Fruit fly (Drosophila melanogaster) whole organism, embryonic: ENCODE measurements around the gene CG9150.

Source experiments
- ATbp ChIP-seq: fragments of 200-800 bp; sonication (Bioruptor generic); optimal IDR thresholded peaks from 2 replicates; lab custom pipeline; 2017; ENCODE audit warnings: missing biosample characterization, mild to moderate bottlenecking, missing genetic modification characterization, missing genetic modification reagents
- Ada2b ChIP-seq: fragments of 200-800 bp; sonication (Bioruptor generic); IDR thresholded peaks from 2 replicates; pipeline ENCODE4 v1.3.6; 2022; ENCODE audit warnings: missing biosample characterization, missing genetic modification characterization
- BEAF-32 ChIP-seq: fragments of 200-800 bp; sonication (Bioruptor generic); optimal IDR thresholded peaks from 3 replicates; lab custom pipeline; 2017; ENCODE audit warnings: missing biosample characterization, missing genetic modification characterization, mild to moderate bottlenecking, moderate library complexity, missing genetic modification reagents
- CG10959 ChIP-seq: fragments of 200-800 bp; sonication (Bioruptor generic); IDR thresholded peaks from 2 replicates; pipeline ENCODE4 v1.3.6; 2022; ENCODE audit warnings: missing biosample characterization, missing genetic modification characterization
- CG11085 ChIP-seq: fragments of 200-800 bp; sonication (Bioruptor generic); IDR thresholded peaks from 2 replicates; pipeline ENCODE4 v1.3.6; 2022; ENCODE audit warnings: missing biosample characterization, missing genetic modification characterization
- CG11247 ChIP-seq: fragments of 200-800 bp; sonication (Bioruptor generic); IDR thresholded peaks from 2 replicates; pipeline ENCODE4 v1.3.6; 2022; ENCODE audit warnings: missing biosample characterization, missing genetic modification characterization
- CG11560 ChIP-seq: fragments of 200-800 bp; sonication (Bioruptor generic); IDR thresholded peaks from 3 replicates; pipeline ENCODE4 v1.3.6; 2022; ENCODE audit warnings: missing biosample characterization, missing genetic modification characterization
- CG11695 ChIP-seq: fragments of 200-800 bp; sonication (Bioruptor generic); IDR thresholded peaks from 3 replicates; pipeline ENCODE4 v1.3.6; 2022; ENCODE audit warnings: missing biosample characterization, missing genetic modification characterization
- CG13296 ChIP-seq: fragments of 200-800 bp; sonication (Bioruptor generic); optimal IDR thresholded peaks from 3 replicates; lab custom pipeline; 2018; ENCODE audit warnings: missing biosample characterization, mild to moderate bottlenecking, missing genetic modification characterization
- CG15696 ChIP-seq: fragments of 200-800 bp; sonication (Bioruptor generic); optimal IDR thresholded peaks from 2 replicates; lab custom pipeline; 2019; ENCODE audit warnings: missing biosample characterization, mild to moderate bottlenecking, missing genetic modification characterization, moderate library complexity
- CG1602 ChIP-seq: fragments of 200-800 bp; sonication (Bioruptor generic); optimal IDR thresholded peaks from 3 replicates; lab custom pipeline; 2016; ENCODE audit warnings: missing biosample characterization, missing genetic modification characterization
- CG16863 ChIP-seq: fragments of 200-800 bp; sonication (Bioruptor generic); optimal IDR thresholded peaks from 3 replicates; lab custom pipeline; 2016; ENCODE audit warnings: missing biosample characterization, missing genetic modification characterization
- CG17802 ChIP-seq: fragments of 200-800 bp; sonication (Bioruptor generic); optimal IDR thresholded peaks from 2 replicates; lab custom pipeline; 2018; ENCODE audit warnings: missing biosample characterization, mild to moderate bottlenecking, missing genetic modification characterization, moderate library complexity
- CG2116 ChIP-seq: fragments of 200-800 bp; sonication (Bioruptor generic); optimal IDR thresholded peaks from 3 replicates; lab custom pipeline; 2018; ENCODE audit warnings: missing biosample characterization, mild to moderate bottlenecking, missing genetic modification characterization
- CG2202 ChIP-seq: fragments of 200-800 bp; sonication (Bioruptor generic); optimal IDR thresholded peaks from 2 replicates; lab custom pipeline; 2018; ENCODE audit warnings: missing biosample characterization, mild to moderate bottlenecking, missing genetic modification characterization
- CG42726 ChIP-seq: fragments of 200-800 bp; sonication (Bioruptor generic); IDR thresholded peaks from 2 replicates; pipeline ENCODE4 v1.3.6; 2022; ENCODE audit warnings: missing biosample characterization, missing genetic modification characterization; ENCODE audit not compliant: partially characterized antibody
- CG4404 ChIP-seq: fragments of 200-800 bp; sonication (Bioruptor generic); IDR thresholded peaks from 2 replicates; pipeline ENCODE4 v1.3.6; 2022; ENCODE audit warnings: missing biosample characterization, missing genetic modification characterization
- CG5953 ChIP-seq: fragments of 200-800 bp; sonication (Bioruptor generic); IDR thresholded peaks from 2 replicates; pipeline ENCODE4 v1.3.6; 2022; ENCODE audit warnings: missing biosample characterization, missing genetic modification characterization
- CG7928 ChIP-seq: fragments of 200-800 bp; sonication (Bioruptor generic); optimal IDR thresholded peaks from 2 replicates; lab custom pipeline; 2017; ENCODE audit warnings: missing biosample characterization, mild to moderate bottlenecking, missing genetic modification characterization
- CG8281 ChIP-seq: fragments of 200-800 bp; sonication (Bioruptor generic); optimal IDR thresholded peaks from 2 replicates; lab custom pipeline; 2018; ENCODE audit warnings: missing biosample characterization, mild to moderate bottlenecking, missing genetic modification characterization, moderate library complexity
- CG8944 ChIP-seq: fragments of 200-800 bp; sonication (Bioruptor generic); optimal IDR thresholded peaks from 3 replicates; lab custom pipeline; 2016; ENCODE audit warnings: missing biosample characterization, missing genetic modification characterization
- Chrac-16 ChIP-seq: fragments of 200-800 bp; sonication (Bioruptor generic); optimal IDR thresholded peaks from 3 replicates; lab custom pipeline; 2016; ENCODE audit warnings: missing biosample characterization, missing genetic modification characterization
- Dll ChIP-seq: fragments of 200-800 bp; sonication (Bioruptor generic); IDR thresholded peaks from 4 replicates; pipeline ENCODE4 v1.3.6; 2022; ENCODE audit warnings: missing biosample characterization, missing genetic modification characterization; ENCODE audit not compliant: partially characterized antibody
- Ets97D ChIP-seq: fragments of 200-800 bp; sonication (Bioruptor generic); optimal IDR thresholded peaks from 3 replicates; lab custom pipeline; 2016; ENCODE audit warnings: missing biosample characterization, missing genetic modification characterization
- GATAe ChIP-seq: fragments of 200-800 bp; sonication (Bioruptor generic); conservative IDR thresholded peaks from 2 replicates; pipeline ENCODE4 v1.3.6; 2022; ENCODE audit warnings: missing biosample characterization, missing genetic modification characterization
- H2.0 ChIP-seq: fragments of 200-800 bp; sonication (Bioruptor generic); IDR thresholded peaks from 2 replicates; pipeline ENCODE4 v1.3.6; 2022; ENCODE audit warnings: missing biosample characterization, missing genetic modification characterization
- HHEX ChIP-seq: fragments of 200-800 bp; sonication (Bioruptor generic); optimal IDR thresholded peaks from 3 replicates; lab custom pipeline; 2017; ENCODE audit warnings: missing biosample characterization, mild to moderate bottlenecking, missing genetic modification characterization, missing genetic modification reagents
- Hmx ChIP-seq: fragments of 200-800 bp; sonication (Bioruptor generic); optimal IDR thresholded peaks from 2 replicates; lab custom pipeline; 2016; ENCODE audit warnings: missing biosample characterization, missing genetic modification characterization
- NFAT ChIP-seq: fragments of 200-800 bp; sonication (Bioruptor generic); IDR thresholded peaks from 2 replicates; pipeline ENCODE4 v1.3.6; 2022; ENCODE audit warnings: missing biosample characterization, missing genetic modification characterization
- Neu2 ChIP-seq: fragments of 200-800 bp; sonication (Bioruptor generic); optimal IDR thresholded peaks from 3 replicates; lab custom pipeline; 2016; ENCODE audit warnings: missing biosample characterization, missing genetic modification characterization, borderline replicate concordance
- Nf-YB ChIP-seq: fragments of 200-800 bp; sonication (Bioruptor generic); optimal IDR thresholded peaks from 3 replicates; lab custom pipeline; 2019; ENCODE audit warnings: missing biosample characterization, mild to moderate bottlenecking, missing genetic modification characterization, moderate library complexity
- cas ChIP-seq: fragments of 200-800 bp; sonication (Bioruptor generic); IDR thresholded peaks from 2 replicates; pipeline ENCODE4 v1.3.6; 2022; ENCODE audit warnings: missing biosample characterization, missing genetic modification characterization
- caup ChIP-seq: fragments of 200-800 bp; sonication (Bioruptor generic); optimal IDR thresholded peaks from 3 replicates; lab custom pipeline; 2017; ENCODE audit warnings: missing biosample characterization, mild to moderate bottlenecking, missing genetic modification characterization, moderate library complexity; ENCODE audit not compliant: severe bottlenecking
- chm ChIP-seq: fragments of 200-800 bp; sonication (Bioruptor generic); IDR thresholded peaks from 2 replicates; pipeline ENCODE4 v1.3.6; 2022; ENCODE audit warnings: missing biosample characterization, missing genetic modification characterization
- crc ChIP-seq: fragments of 200-800 bp; sonication (Bioruptor generic); optimal IDR thresholded peaks from 2 replicates; lab custom pipeline; 2016; ENCODE audit warnings: missing biosample characterization, missing genetic modification characterization
- dmrt11E ChIP-seq: fragments of 200-800 bp; sonication (Bioruptor generic); optimal IDR thresholded peaks from 3 replicates; lab custom pipeline; 2018; ENCODE audit warnings: missing biosample characterization, mild to moderate bottlenecking, missing genetic modification characterization, moderate library complexity
- dmrt99B ChIP-seq: fragments of 200-800 bp; sonication (Bioruptor generic); optimal IDR thresholded peaks from 2 replicates; lab custom pipeline; 2018; ENCODE audit warnings: missing biosample characterization, mild to moderate bottlenecking, missing genetic modification characterization, moderate library complexity
- ems ChIP-seq: fragments of 200-800 bp; sonication (Bioruptor generic); optimal IDR thresholded peaks from 3 replicates; lab custom pipeline; 2016; ENCODE audit warnings: missing biosample characterization, missing genetic modification characterization
- gcm ChIP-seq: fragments of 200-800 bp; sonication (Bioruptor generic); optimal IDR thresholded peaks from 2 replicates; lab custom pipeline; 2019; ENCODE audit warnings: missing biosample characterization, mild to moderate bottlenecking, missing genetic modification characterization, moderate library complexity
- pb ChIP-seq: fragments of 200-800 bp; sonication (Bioruptor generic); optimal IDR thresholded peaks from 3 replicates; lab custom pipeline; 2016; ENCODE audit warnings: missing biosample characterization, missing genetic modification characterization
- pzg ChIP-seq: fragments of 200-800 bp; sonication (Bioruptor generic); optimal IDR thresholded peaks from 3 replicates; lab custom pipeline; 2018; ENCODE audit warnings: missing biosample characterization, mild to moderate bottlenecking, missing genetic modification characterization, moderate library complexity
- row ChIP-seq: fragments of 200-800 bp; sonication (Bioruptor generic); IDR thresholded peaks from 3 replicates; pipeline ENCODE4 v1.3.6; 2022; ENCODE audit warnings: missing biosample characterization, missing genetic modification characterization
- schlank ChIP-seq: fragments of 200-800 bp; sonication (Bioruptor generic); optimal IDR thresholded peaks from 2 replicates; lab custom pipeline; 2018; ENCODE audit warnings: missing biosample characterization, mild to moderate bottlenecking, missing genetic modification characterization
- sens ChIP-seq: fragments of 200-800 bp; sonication (Bioruptor generic); peaks from one replicate; lab custom pipeline; 2016; ENCODE audit warnings: missing biosample characterization, missing genetic modification characterization
- sima ChIP-seq: fragments of 200-800 bp; sonication (Bioruptor generic); optimal IDR thresholded peaks from 2 replicates; lab custom pipeline; 2016; ENCODE audit warnings: missing biosample characterization, missing genetic modification characterization
- slp2 ChIP-seq: fragments of 200-800 bp; sonication (Bioruptor generic); optimal IDR thresholded peaks from 2 replicates; lab custom pipeline; 2016; ENCODE audit warnings: missing biosample characterization, missing genetic modification characterization
- sqz ChIP-seq: fragments of 200-800 bp; sonication (Bioruptor generic); optimal IDR thresholded peaks from 3 replicates; lab custom pipeline; 2018; ENCODE audit warnings: missing biosample characterization, mild to moderate bottlenecking, missing genetic modification characterization
- tap ChIP-seq: fragments of 200-800 bp; optimal IDR thresholded peaks from 3 replicates; lab custom pipeline; 2019; ENCODE audit warnings: missing biosample characterization, mild to moderate bottlenecking, missing genetic modification characterization, moderate library complexity
- tna ChIP-seq: fragments of 200-800 bp; sonication (Bioruptor generic); IDR thresholded peaks from 2 replicates; pipeline ENCODE4 v1.3.6; 2022; ENCODE audit warnings: missing biosample characterization, missing genetic modification characterization; ENCODE audit not compliant: partially characterized antibody
- tup ChIP-seq: fragments of 200-800 bp; sonication (Bioruptor generic); optimal IDR thresholded peaks from 2 replicates; lab custom pipeline; 2016; ENCODE audit warnings: missing biosample characterization, mild to moderate bottlenecking, missing genetic modification characterization, moderate library complexity
- yki ChIP-seq: fragments of >200 bp; optimal IDR thresholded peaks from 3 replicates; lab custom pipeline; 2018
- zen2 ChIP-seq: fragments of 200-800 bp; sonication (Bioruptor generic); IDR thresholded peaks from 3 replicates; pipeline ENCODE4 v1.3.6; 2022; ENCODE audit warnings: missing biosample characterization, missing genetic modification characterization; ENCODE audit not compliant: partially characterized antibody

CG9150 gene

dm6 chr2L:6037830-6038229 is 30.6 kb downstream of the CG9150 start, which contains the start of the genes CG9117 and CG31643 (continued):
- TF ChIP-seq pzg: peak; percentile 64
- TF ChIP-seq NFAT (GFP tag; lab: Robert Waterston, UW): no peak
- TF ChIP-seq CG15696: peak; percentile 32
- no peak for TF ChIP-seq CG13296 (GFP tag; lab: Kevin White, UChicago)
- TF ChIP-seq crc (GFP tag; lab: Kevin White, UChicago): peak; percentile 4
- peak; percentile 54 for TF ChIP-seq CG8944 (GFP tag; lab: Kevin White, UChicago)
- no peak for TF ChIP-seq sqz (GFP tag; lab: Kevin White, UChicago)
- TF ChIP-seq CG5953 (GFP tag; lab: Robert Waterston, UW): no peak
- peak; percentile 45 for TF ChIP-seq slp2
- no peak for TF ChIP-seq pb (GFP tag; lab: Kevin White, UChicago)
- TF ChIP-seq Dll: peak; percentile 53; the same call in 1 of the 4 replicates
- TF ChIP-seq CG2202 (tag; lab: Kevin White, UChicago): no peak
- no peak for TF ChIP-seq H2.0 (GFP tag; lab: Robert Waterston, UW)
- peak; percentile 43; the same call in 1 of the 3 replicates for TF ChIP-seq CG11695 (GFP tag; lab: Robert Waterston, UW)
- no peak for TF ChIP-seq CG11560 (tag; lab: Robert Waterston, UW)
- peak; percentile 48 for TF ChIP-seq dmrt11E (tag; lab: Kevin White, UChicago)
- TF ChIP-seq Ada2b (GFP tag; lab: Robert Waterston, UW): 0 out of 2 replicates have a peak, but pooled peaks have one; percentile 22
- no peak for TF ChIP-seq CG10959
- TF ChIP-seq chm (GFP tag; lab: Robert Waterston, UW): no peak
- peak; percentile 10 for TF ChIP-seq CG1602
- TF ChIP-seq zen2 (GFP tag; lab: Robert Waterston, UW): no peak
- peak; percentile 97 for TF ChIP-seq sens (GFP tag; lab: Kevin White, UChicago)
- peak; percentile 23 for TF ChIP-seq CG7928 (GFP tag; lab: Kevin White, UChicago)
- TF ChIP-seq Hmx (GFP tag; lab: Kevin White, UChicago): no peak
- no peak for TF ChIP-seq CG11247
- TF ChIP-seq CG42726 (GFP tag; lab: Robert Waterston, UW): no peak
- TF ChIP-seq caup: no peak
- no peak for TF ChIP-seq schlank (tag; lab: Kevin White, UChicago)
- no peak for TF ChIP-seq Neu2 (GFP tag; lab: Kevin White, UChicago)
- peak; percentile 31 for TF ChIP-seq Chrac-16 (GFP tag; lab: Kevin White, UChicago)
- no peak for TF ChIP-seq cas (GFP tag; lab: Robert Waterston, UW)
- no peak for TF ChIP-seq tup (GFP tag; lab: Kevin White, UChicago)
- peak; percentile 61 for TF ChIP-seq Ets97D (GFP tag; lab: Kevin White, UChicago)
- TF ChIP-seq CG11085 (GFP tag; lab: Robert Waterston, UW): no peak
- TF ChIP-seq CG2116 (GFP tag; lab: Kevin White, UChicago): peak; percentile 57
- no peak for TF ChIP-seq sima
- no peak for TF ChIP-seq HHEX (GFP tag; lab: Kevin White, UChicago)
- no peak for TF ChIP-seq CG17802 (tag; lab: Kevin White, UChicago)
- TF ChIP-seq CG4404: no peak
- TF ChIP-seq gcm (GFP tag; lab: Kevin White, UChicago): no peak
- TF ChIP-seq tap (tag; lab: Kevin White, UChicago): no peak
- no peak for TF ChIP-seq yki
- peak; percentile 78 for TF ChIP-seq row (GFP tag; lab: Robert Waterston, UW)
- TF ChIP-seq tna (GFP tag; lab: Robert Waterston, UW): no peak
- no peak for TF ChIP-seq GATAe (GFP tag; lab: Robert Waterston, UW)
- no peak for TF ChIP-seq dmrt99B (tag; lab: Kevin White, UChicago)
- no peak for TF ChIP-seq CG8281 (tag; lab: Kevin White, UChicago)
- peak; percentile 31 for TF ChIP-seq BEAF-32 (GFP tag; lab: Kevin White, UChicago)
- peak; percentile 49 for TF ChIP-seq CG16863 (GFP tag; lab: Kevin White, UChicago)
- no peak for TF ChIP-seq ATbp (GFP tag; lab: Kevin White, UChicago)
- peak; percentile 10 for TF ChIP-seq Nf-YB
- peak; percentile 52 for TF ChIP-seq ems (GFP tag; lab: Kevin White, UChicago)
